Worm (Caenorhabditis elegans) whole organism, L1 larva: Measurements from ENCODE around the gene ZK596.3.

Experiments
- alr-1 ChIP-seq: fragments of 200-800 bp; sonication (Bioruptor generic); optimal IDR thresholded peaks from 2 replicates; lab custom pipeline; 2018; ENCODE audit warnings: borderline replicate concordance, mild to moderate bottlenecking, missing genetic modification characterization, missing compliant biosample characterization
- ama-1 ChIP-seq: fragments of 150-350 bp; optimal IDR thresholded peaks from 2 replicates; lab custom pipeline; 2014
- ceh-63 ChIP-seq: fragments of 200-800 bp; sonication (Bioruptor generic); optimal IDR thresholded peaks from 2 replicates; lab custom pipeline; 2018; ENCODE audit warnings: mild to moderate bottlenecking, missing genetic modification characterization, missing compliant biosample characterization
- dsc-1 ChIP-seq: sonication (generic microtip); optimal IDR thresholded peaks from 2 replicates; lab custom pipeline; 2016; ENCODE audit warnings: mild to moderate bottlenecking, missing genetic modification characterization, missing compliant biosample characterization
- nhr-76 ChIP-seq: sonication (generic microtip); optimal IDR thresholded peaks from 2 replicates; lab custom pipeline; 2017; ENCODE audit warnings: missing biosample characterization, missing genetic modification characterization
- skn-1 ChIP-seq: fragments of 150-350 bp; optimal IDR thresholded peaks from 2 replicates; lab custom pipeline; 2014; ENCODE audit warnings: missing biosample characterization, missing genetic modification characterization
- snpc-4 ChIP-seq: fragments of 150-350 bp; optimal IDR thresholded peaks from 2 replicates; lab custom pipeline; 2014; ENCODE audit warnings: missing biosample characterization, missing genetic modification characterization
- sox-4 ChIP-seq: sonication (generic microtip); optimal IDR thresholded peaks from 2 replicates; lab custom pipeline; 2016; ENCODE audit warnings: missing genetic modification characterization, missing compliant biosample characterization
- sptf-1 ChIP-seq: fragments of 150-350 bp; optimal IDR thresholded peaks from 2 replicates; lab custom pipeline; 2014; ENCODE audit warnings: missing biosample characterization, missing genetic modification characterization
- tlp-1 ChIP-seq: fragments of 150-350 bp; optimal IDR thresholded peaks from 2 replicates; lab custom pipeline; 2014; ENCODE audit warnings: missing biosample characterization, missing genetic modification characterization
- vab-15 ChIP-seq: sonication (generic microtip); optimal IDR thresholded peaks from 2 replicates; lab custom pipeline; 2017; ENCODE audit warnings: missing genotype, mild to moderate bottlenecking, missing genetic modification characterization, missing compliant biosample characterization
- xbp-1 ChIP-seq: sonication (generic microtip); optimal IDR thresholded peaks from 2 replicates; lab custom pipeline; 2016; ENCODE audit warnings: missing genetic modification characterization, missing compliant biosample characterization

DNA sequence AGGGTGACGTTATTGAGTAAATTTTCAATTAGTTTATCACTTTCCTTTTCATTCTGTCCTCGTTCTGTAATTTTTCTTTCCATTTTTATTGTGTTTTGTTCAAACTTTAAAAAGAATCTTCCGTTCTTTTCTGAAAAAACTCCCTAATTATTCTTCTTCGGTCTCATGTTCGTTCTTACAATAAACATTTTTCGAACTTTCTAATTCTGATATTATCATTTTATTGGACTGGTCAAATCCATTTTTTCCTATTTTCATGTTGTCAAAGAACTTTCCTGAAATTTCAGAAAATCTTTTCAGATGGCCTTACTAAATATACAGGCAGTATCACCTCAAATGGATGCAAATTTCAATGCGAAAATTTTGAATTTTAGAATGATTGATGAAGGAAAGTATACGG lies 40.2 kb downstream of the ZK596.3 start, which contains the start of gene nish-1:
- TF ChIP-seq sox-4 (no peak), nhr-76 (tag; lab: Kevin White, UChicago) (no peak), vab-15 (tag; lab: Kevin White, UChicago) (no peak), ama-1 (no peak), tlp-1 (tag; lab: Kevin White, UChicago) (no peak), skn-1 (no peak), dsc-1 (tag; lab: Kevin White, UChicago) (no peak), sptf-1 (tag; lab: Kevin White, UChicago) (no peak), snpc-4 (tag; lab: Kevin White, UChicago) (no peak), ceh-63 (GFP tag; lab: Kevin White, UChicago) (no peak), alr-1 (no peak), xbp-1 (tag; lab: Kevin White, UChicago) (no peak)
